Fruit fly (Drosophila melanogaster): ENCODE results near the gene bond.

bond gene

dm6 chr3R:22536504-22537423 lies 13.7 kb upstream of the bond start (continued):
- TF ChIP-seq CG10462 (GFP tag; optimal IDR thresholded peaks at IDR 0.05) (no peak), E2f2 (GFP tag; IDR thresholded peaks at IDR 0.05) (0 out of 2 replicates have a peak, but pooled peaks have one; percentile 22), CG3995 (GFP tag; optimal IDR thresholded peaks at IDR 0.05) (no peak), CG6813 (GFP tag; optimal IDR thresholded peaks at IDR 0.05) (peak; percentile 27), lov (optimal IDR thresholded peaks at IDR 0.05) (no peak), lov (GFP tag; IDR thresholded peaks at IDR 0.05) (no peak), CG7839 (tag; optimal IDR thresholded peaks at IDR 0.05) (peak; percentile 67), Hmx (GFP tag; optimal IDR thresholded peaks at IDR 0.05) (no peak), Scr (GFP tag; IDR thresholded peaks at IDR 0.05; ENCODE audit: partially characterized antibody) (no peak), bowl (GFP tag; IDR thresholded peaks at IDR 0.05) (no peak), eve (GFP tag; optimal IDR thresholded peaks at IDR 0.05) (no peak), h (optimal IDR thresholded peaks at IDR 0.05) (no peak), B-H2 (GFP tag; optimal IDR thresholded peaks at IDR 0.05) (no peak), Side (GFP tag; optimal IDR thresholded peaks at IDR 0.05) (no peak), sna (GFP tag; IDR thresholded peaks at IDR 0.05; ENCODE audit: partially characterized antibody) (no peak), Nf-YB (GFP tag; optimal IDR thresholded peaks at IDR 0.05) (no peak), cwo (GFP tag; optimal IDR thresholded peaks at IDR 0.05) (no peak), slbo (GFP tag; IDR thresholded peaks at IDR 0.05) (peak; percentile 47; the same call in 1 of the 2 replicates), CG13624 (GFP tag; optimal IDR thresholded peaks at IDR 0.05) (no peak), tio (GFP tag; optimal IDR thresholded peaks at IDR 0.05) (no peak), CG10979 (tag; optimal IDR thresholded peaks at IDR 0.05) (peak; percentile 44), NfI (GFP tag; optimal IDR thresholded peaks at IDR 0.05) (peak; percentile 37), org-1 (GFP tag; optimal IDR thresholded peaks at IDR 0.05) (no peak), luna (GFP tag; optimal IDR thresholded peaks at IDR 0.05) (no peak), tna (GFP tag; IDR thresholded peaks at IDR 0.05; ENCODE audit: partially characterized antibody) (no peak), Abd-B (GFP tag; optimal IDR thresholded peaks at IDR 0.05) (peak; percentile 17), vvl (GFP tag; IDR thresholded peaks at IDR 0.05) (peak; percentile 64), CG8089 (GFP tag; optimal IDR thresholded peaks at IDR 0.05) (no peak), amos (GFP tag; IDR thresholded peaks at IDR 0.05; ENCODE audit: partially characterized antibody) (no peak), CG17328 (GFP tag; IDR thresholded peaks at IDR 0.05) (no peak), CG7556 (GFP tag; optimal IDR thresholded peaks at IDR 0.05) (peak; percentile 39), NC2β (GFP tag; optimal IDR thresholded peaks at IDR 0.05) (no peak), CG32532 (GFP tag; IDR thresholded peaks at IDR 0.05) (peak; percentile 30; the same call in 1 of the 2 replicates), jumu (GFP tag; optimal IDR thresholded peaks at IDR 0.05) (no peak), chn (GFP tag; optimal IDR thresholded peaks at IDR 0.05) (no peak), hb (GFP tag; IDR thresholded peaks at IDR 0.05; ENCODE audit: partially characterized antibody) (no peak), CG6254 (GFP tag; optimal IDR thresholded peaks at IDR 0.05) (no peak), CG11093 (GFP tag; IDR thresholded peaks at IDR 0.05) (no peak; the same call in 2 of the 3 replicates), CG3847 (GFP tag; IDR thresholded peaks at IDR 0.05) (no peak), CG34224 (GFP tag; IDR thresholded peaks at IDR 0.05; ENCODE audit: partially characterized antibody) (no peak), dimm (GFP tag; IDR thresholded peaks at IDR 0.05) (no peak), pnt (GFP tag; optimal IDR thresholded peaks at IDR 0.05) (no peak), klu (GFP tag; IDR thresholded peaks at IDR 0.05) (no peak), CG33557 (GFP tag; optimal IDR thresholded peaks at IDR 0.05) (no peak), bigmax (GFP tag; optimal IDR thresholded peaks at IDR 0.05) (no peak), tin (GFP tag; optimal IDR thresholded peaks at IDR 0.05) (peak; percentile 1), CG2116 (GFP tag; optimal IDR thresholded peaks at IDR 0.05) (peak; percentile 3), Dbx (GFP tag; IDR thresholded peaks at IDR 0.05) (no peak), nerfin-1 (tag; optimal IDR thresholded peaks at IDR 0.05) (no peak), psq (GFP tag; optimal IDR thresholded peaks at IDR 0.05) (no peak)

Measured in whole organism, embryonic.